Fruit fly (Drosophila melanogaster) Kc167 (cell line): Measurements from ENCODE around the gene CG46439.

Experiments used
- psq ChIP-seq: fragments of >200 bp; optimal IDR thresholded peaks from 2 replicates; lab custom pipeline; 2017; ENCODE audit warnings: missing external identifiers
- ttk ChIP-seq: sonication (Bioruptor generic); optimal IDR thresholded peaks from 2 replicates; lab custom pipeline; 2017; ENCODE audit warnings: missing external identifiers

DNA sequence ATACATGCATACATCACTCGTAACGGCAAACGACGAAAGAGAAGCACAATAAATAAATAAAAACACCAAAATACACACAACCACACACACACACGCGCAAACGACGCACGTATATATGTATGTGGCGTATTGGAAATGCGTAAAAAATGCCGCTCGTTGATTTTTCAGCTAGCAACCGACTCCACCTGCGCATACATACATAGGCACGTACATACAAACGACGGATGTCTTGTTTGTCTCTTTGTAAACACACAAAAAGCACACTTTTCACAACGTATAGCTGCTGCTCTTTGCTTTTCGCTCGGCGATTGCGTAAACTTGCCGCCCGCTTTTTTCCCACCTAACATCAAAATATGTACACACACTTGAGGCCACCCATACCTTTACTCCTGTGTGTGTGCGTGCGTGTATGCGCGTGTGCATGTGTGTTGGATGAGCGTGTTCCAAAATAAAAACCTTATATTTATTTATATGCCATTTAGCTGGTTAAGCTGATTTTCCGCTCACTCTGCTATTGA is 23.9 kb upstream of the CG46439 start:
- TF ChIP-seq ttk (lab: Kevin White, UChicago) = no peak
- no peak for TF ChIP-seq psq (lab: Kevin White, UChicago)
